Worm (Caenorhabditis elegans) whole organism, L2 larva: ENCODE data around the gene suf-1.

Source experiments
- F13H6.1 ChIP-seq: sonication (generic microtip); optimal IDR thresholded peaks from 2 replicates; lab custom pipeline; 2016; ENCODE audit warnings: missing genetic modification characterization, missing compliant biosample characterization
- ZK546.5 ChIP-seq: sonication (generic microtip); optimal IDR thresholded peaks from 2 replicates; lab custom pipeline; 2017; ENCODE audit warnings: missing biosample characterization, missing genetic modification characterization
- alr-1 ChIP-seq: fragments of 150-350 bp; optimal IDR thresholded peaks from 2 replicates; lab custom pipeline; 2014; ENCODE audit warnings: missing biosample characterization, missing genetic modification characterization
- ceh-16 ChIP-seq: fragments of 150-350 bp; optimal IDR thresholded peaks from 2 replicates; lab custom pipeline; 2014; ENCODE audit warnings: missing biosample characterization, missing genetic modification characterization
- ceh-82 ChIP-seq: fragments of 150-350 bp; optimal IDR thresholded peaks from 2 replicates; lab custom pipeline; 2014; ENCODE audit warnings: missing biosample characterization, missing genetic modification characterization
- crh-2 ChIP-seq: sonication (generic microtip); optimal IDR thresholded peaks from 2 replicates; lab custom pipeline; 2017; ENCODE audit warnings: missing biosample characterization, missing genetic modification characterization
- dmd-4 ChIP-seq: sonication (generic microtip); optimal IDR thresholded peaks from 2 replicates; lab custom pipeline; 2017; ENCODE audit warnings: missing biosample characterization, missing genetic modification characterization
- egl-27 ChIP-seq: sonication (generic microtip); optimal IDR thresholded peaks from 3 replicates; lab custom pipeline; 2017; ENCODE audit warnings: missing biosample characterization, missing genetic modification reagents, missing genetic modification characterization
- elt-1 ChIP-seq: fragments of 150-350 bp; optimal IDR thresholded peaks from 2 replicates; lab custom pipeline; 2014; ENCODE audit warnings: missing biosample characterization, missing genetic modification characterization
- elt-3 ChIP-seq: sonication (generic microtip); optimal IDR thresholded peaks from 2 replicates; lab custom pipeline; 2017; ENCODE audit warnings: missing biosample characterization, missing genetic modification characterization
- fos-1 ChIP-seq: fragments of 150-350 bp; optimal IDR thresholded peaks from 2 replicates; lab custom pipeline; 2014; ENCODE audit warnings: missing biosample characterization, missing genetic modification characterization
- gmeb-1 ChIP-seq: fragments of 150-350 bp; optimal IDR thresholded peaks from 2 replicates; lab custom pipeline; 2014; ENCODE audit warnings: missing biosample characterization, missing genetic modification characterization
- lin-11 ChIP-seq: fragments of 150-350 bp; sonication (generic microtip); optimal IDR thresholded peaks from 2 replicates; lab custom pipeline; 2014; ENCODE audit warnings: missing biosample characterization, missing genetic modification characterization, inconsistent platforms, mixed read lengths
- lin-13 ChIP-seq: fragments of 150-350 bp; optimal IDR thresholded peaks from 2 replicates; lab custom pipeline; 2014; ENCODE audit warnings: missing biosample characterization, missing genetic modification reagents, missing genetic modification characterization
- lin-39 ChIP-seq: fragments of 150-350 bp; optimal IDR thresholded peaks from 2 replicates; lab custom pipeline; 2014; ENCODE audit warnings: missing biosample characterization, missing genetic modification reagents, missing genetic modification characterization
- lsy-2 ChIP-seq, 2 experiments: fragments of 150-350 bp in 1 of 2; sonication (generic microtip) in 1 of 2; optimal IDR thresholded peaks; 2 replicates each; lab custom pipeline; 2014 to 2017; ENCODE audit warnings: missing biosample characterization in 2 of 2, missing genetic modification characterization in 2 of 2
- mab-5 ChIP-seq: fragments of 150-350 bp; optimal IDR thresholded peaks from 2 replicates; lab custom pipeline; 2014; ENCODE audit warnings: missing biosample characterization, missing genetic modification characterization
- mbf-1 ChIP-seq: sonication (generic microtip); optimal IDR thresholded peaks from 2 replicates; lab custom pipeline; 2017; ENCODE audit warnings: missing biosample characterization, missing genetic modification characterization
- mdl-1 ChIP-seq, 2 experiments: fragments of 150-350 bp in 1 of 2; sonication (generic microtip) in 1 of 2; optimal IDR thresholded peaks; 2 replicates each; lab custom pipeline; 2017; ENCODE audit warnings: missing biosample characterization in 2 of 2, missing genetic modification characterization in 2 of 2
- nhr-10 ChIP-seq: sonication (generic microtip); optimal IDR thresholded peaks from 2 replicates; lab custom pipeline; 2017; ENCODE audit warnings: missing biosample characterization, missing genetic modification characterization
- nhr-11 ChIP-seq: fragments of 150-350 bp; optimal IDR thresholded peaks from 2 replicates; lab custom pipeline; 2014; ENCODE audit warnings: missing biosample characterization, missing genetic modification characterization
- nhr-12 ChIP-seq: fragments of 150-350 bp; optimal IDR thresholded peaks from 2 replicates; lab custom pipeline; 2014; ENCODE audit warnings: missing biosample characterization, missing genetic modification characterization
- nhr-129 ChIP-seq: fragments of 150-350 bp; optimal IDR thresholded peaks from 2 replicates; lab custom pipeline; 2014; ENCODE audit warnings: missing biosample characterization, missing genetic modification characterization
- nhr-21 ChIP-seq: fragments of 150-350 bp; optimal IDR thresholded peaks from 2 replicates; lab custom pipeline; 2014; ENCODE audit warnings: missing biosample characterization, missing genetic modification characterization
- nhr-23 ChIP-seq: fragments of 150-350 bp; optimal IDR thresholded peaks from 2 replicates; lab custom pipeline; 2014; ENCODE audit warnings: missing biosample characterization, missing genetic modification reagents, missing genetic modification characterization
- nhr-25 ChIP-seq: fragments of 150-350 bp; sonication (generic microtip); optimal IDR thresholded peaks from 3 replicates; lab custom pipeline; 2014; ENCODE audit warnings: missing biosample characterization, missing genetic modification characterization
- nhr-77 ChIP-seq: fragments of 150-350 bp; optimal IDR thresholded peaks from 2 replicates; lab custom pipeline; 2014; ENCODE audit warnings: missing biosample characterization, missing genetic modification characterization
- sem-4 ChIP-seq: fragments of 150-350 bp; optimal IDR thresholded peaks from 2 replicates; lab custom pipeline; 2014; ENCODE audit warnings: missing biosample characterization, missing genetic modification reagents, missing genetic modification characterization
- skn-1 ChIP-seq: sonication (generic microtip); optimal IDR thresholded peaks from 2 replicates; lab custom pipeline; 2017; ENCODE audit warnings: missing biosample characterization, missing genetic modification characterization
- sma-3 ChIP-seq: sonication (generic microtip); optimal IDR thresholded peaks from 2 replicates; lab custom pipeline; 2016; ENCODE audit warnings: missing genetic modification reagents, missing genetic modification characterization, missing compliant biosample characterization
- sma-9 ChIP-seq, 2 experiments: fragments of 150-350 bp in 1 of 2; sonication (generic microtip) in 1 of 2; optimal IDR thresholded peaks; 2 replicates each; lab custom pipeline; 2014 to 2016; ENCODE audit warnings: missing genetic modification characterization in 2 of 2, mild to moderate bottlenecking in 1 of 2, missing biosample characterization in 1 of 2, missing compliant biosample characterization in 1 of 2, missing genetic modification reagents in 1 of 2, moderate library complexity in 1 of 2
- unc-39 ChIP-seq: fragments of 150-350 bp; optimal IDR thresholded peaks from 2 replicates; lab custom pipeline; 2014; ENCODE audit warnings: missing biosample characterization, missing genetic modification characterization
- unc-55 ChIP-seq: fragments of 150-350 bp; sonication (generic microtip); optimal IDR thresholded peaks from 3 replicates; lab custom pipeline; 2014; ENCODE audit warnings: missing biosample characterization, missing genetic modification reagents, missing genetic modification characterization
- zag-1 ChIP-seq: fragments of 150-350 bp; optimal IDR thresholded peaks from 2 replicates; lab custom pipeline; 2014; ENCODE audit warnings: missing biosample characterization, missing genetic modification characterization
- ztf-11 ChIP-seq: sonication (generic microtip); optimal IDR thresholded peaks from 2 replicates; lab custom pipeline; 2017; ENCODE audit warnings: missing biosample characterization, missing genetic modification characterization
- ztf-4 ChIP-seq: fragments of 150-350 bp; optimal IDR thresholded peaks from 2 replicates; lab custom pipeline; 2014; ENCODE audit warnings: missing biosample characterization, missing genetic modification characterization

suf-1 gene

ce11 chrII:8603567-8604359 is at the start of gene suf-1:
suf-1 (plus strand) TSS chrII:8603846.
- TF ChIP-seq nhr-10 (tag; lab: Kevin White, UChicago) (no peak), lsy-2 (tag; optimal IDR thresholded peaks at IDR 0.05; lab: Kevin White, UChicago) (peak in 1 of 2 experiments; percentile 58), crh-2 (tag; lab: Kevin White, UChicago) (peak; percentile 36), dmd-4 (no peak), alr-1 (no peak), skn-1 (tag; lab: Kevin White, UChicago) (no peak), nhr-25 (tag; lab: Kevin White, UChicago) (no peak), sma-9 (GFP tag; optimal IDR thresholded peaks at IDR 0.05; lab: Kevin White, UChicago) (peak; percentile 8), sma-9 (tag; optimal IDR thresholded peaks at IDR 0.05; lab: Kevin White, UChicago) (no peak), fos-1 (peak; percentile 9), egl-27 (no peak), gmeb-1 (tag; lab: Kevin White, UChicago) (no peak), ceh-16 (no peak), lin-13 (GFP tag; lab: Kevin White, UChicago) (peak; percentile 33), nhr-21 (tag; lab: Kevin White, UChicago) (peak; percentile 35), sem-4 (tag; lab: Kevin White, UChicago) (peak; percentile 35), nhr-77 (tag; lab: Kevin White, UChicago) (no peak), F13H6.1 (tag; lab: Kevin White, UChicago) (no peak), elt-1 (tag; lab: Kevin White, UChicago) (no peak), nhr-23 (tag; lab: Kevin White, UChicago) (no peak), nhr-129 (tag; lab: Kevin White, UChicago) (peak; percentile 14)

ce11 chrII:8554568-8554967 is 49.1 kb upstream of the suf-1 start:
- TF ChIP-seq nhr-11 (no peak), sma-3 (GFP tag; lab: Kevin White, UChicago) (no peak), mab-5 (tag; lab: Kevin White, UChicago) (no peak), dmd-4 (no peak), zag-1 (tag; lab: Kevin White, UChicago) (no peak), mdl-1 (tag; optimal IDR thresholded peaks at IDR 0.05; lab: Kevin White, UChicago) (no peak), ZK546.5 (tag; lab: Kevin White, UChicago) (no peak), sem-4 (tag; lab: Kevin White, UChicago) (no peak), ztf-4 (tag; lab: Kevin White, UChicago) (no peak), ceh-82 (tag; lab: Kevin White, UChicago) (no peak), skn-1 (tag; lab: Kevin White, UChicago) (no peak), lin-39 (tag; lab: Kevin White, UChicago) (no peak)
- TF ChIP-seq, all 48 proteins: peak for 0

DNA sequence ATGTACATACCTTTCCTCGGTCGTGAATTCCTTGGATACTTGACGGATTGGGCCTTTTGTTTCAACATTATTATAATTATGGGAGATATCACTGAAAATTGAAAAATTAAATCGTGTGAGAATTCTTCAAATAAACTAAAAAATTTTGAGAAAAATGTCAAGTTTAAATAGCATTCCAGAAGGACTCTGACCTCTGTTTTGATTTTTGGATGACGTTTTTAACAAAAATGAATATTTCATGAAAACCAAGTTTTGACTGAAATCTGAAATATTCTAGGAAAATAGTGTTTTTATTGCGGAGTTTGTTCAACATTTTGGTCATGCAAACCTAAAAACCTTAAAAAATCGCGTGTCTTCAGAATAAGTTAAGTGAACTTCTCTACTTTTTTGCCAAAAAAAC is 47.5 kb upstream of the suf-1 start, which contains the start of gene glb-27:
Gene glb-27 (minus strand): TSS at position 101 of the 400 bp plus-strand sequence.
- no peak for TF ChIP-seq mbf-1
- no peak for TF ChIP-seq unc-55 (GFP tag; lab: Kevin White, UChicago)
- TF ChIP-seq nhr-23 (tag; lab: Kevin White, UChicago) = no peak
- no peak for TF ChIP-seq mdl-1 (tag; optimal IDR thresholded peaks at IDR 0.05; lab: Kevin White, UChicago)
- no peak for TF ChIP-seq ztf-11 (tag; lab: Kevin White, UChicago)
- TF ChIP-seq lin-11 (tag; lab: Kevin White, UChicago) = no peak
- TF ChIP-seq sem-4 (tag; lab: Kevin White, UChicago) = no peak
- no peak for TF ChIP-seq nhr-10 (tag; lab: Kevin White, UChicago)
- TF ChIP-seq lin-13 (GFP tag; lab: Kevin White, UChicago) = no peak
- no peak for TF ChIP-seq elt-3 (tag; lab: Kevin White, UChicago)
- no peak for TF ChIP-seq unc-39 (tag; lab: Kevin White, UChicago)
- TF ChIP-seq F13H6.1 (tag; lab: Kevin White, UChicago) = no peak
- TF ChIP-seq nhr-12 (tag; lab: Kevin White, UChicago) = no peak
- TF ChIP-seq zag-1 (tag; lab: Kevin White, UChicago) = no peak
- TF ChIP-seq crh-2 (tag; lab: Kevin White, UChicago) = no peak
- no peak for TF ChIP-seq nhr-77 (tag; lab: Kevin White, UChicago)
- TF ChIP-seq ztf-4 (tag; lab: Kevin White, UChicago) = no peak
